Fruit fly (Drosophila melanogaster) whole organism, embryonic: ENCODE measurements around the gene CG9630.
A peak's percentile ranks its signal among the peaks of the same experiment; 100 is the strongest.

Source experiments
- Antp ChIP-seq: fragments of 200-800 bp; sonication (Bioruptor generic); optimal IDR thresholded peaks from 3 replicates; lab custom pipeline; 2016; ENCODE audit warnings: missing biosample characterization, missing genetic modification characterization
- BEAF-32 ChIP-seq: fragments of 200-800 bp; sonication (Bioruptor generic); optimal IDR thresholded peaks from 3 replicates; lab custom pipeline; 2017; ENCODE audit warnings: missing biosample characterization, missing genetic modification characterization, mild to moderate bottlenecking, moderate library complexity, missing genetic modification reagents
- Bgb ChIP-seq: fragments of 200-800 bp; sonication (Bioruptor generic); IDR thresholded peaks from 2 replicates; pipeline ENCODE4 v1.3.6; 2022; ENCODE audit warnings: missing biosample characterization, missing genetic modification characterization; ENCODE audit not compliant: partially characterized antibody
- Blimp-1 ChIP-seq: fragments of 200-800 bp; sonication (Bioruptor generic); optimal IDR thresholded peaks from 3 replicates; lab custom pipeline; 2018; ENCODE audit warnings: missing biosample characterization, missing genetic modification characterization, mild to moderate bottlenecking, moderate library complexity, missing genetic modification reagents
- CG13424 ChIP-seq: fragments of 200-800 bp; sonication (Bioruptor generic); optimal IDR thresholded peaks from 2 replicates; lab custom pipeline; 2019; ENCODE audit warnings: missing biosample characterization, mild to moderate bottlenecking, missing genetic modification characterization, moderate library complexity
- CG14667 ChIP-seq: fragments of 200-800 bp; sonication (Bioruptor generic); IDR thresholded peaks from 2 replicates; pipeline ENCODE4 v1.3.6; 2022; ENCODE audit warnings: missing biosample characterization, missing genetic modification characterization
- CG1603 ChIP-seq: fragments of 200-800 bp; sonication (Bioruptor generic); optimal IDR thresholded peaks from 2 replicates; lab custom pipeline; 2019; ENCODE audit warnings: missing biosample characterization, mild to moderate bottlenecking, missing genetic modification characterization, moderate library complexity
- CG16863 ChIP-seq: fragments of 200-800 bp; sonication (Bioruptor generic); optimal IDR thresholded peaks from 3 replicates; lab custom pipeline; 2016; ENCODE audit warnings: missing biosample characterization, missing genetic modification characterization
- CG18476 ChIP-seq: fragments of 200-800 bp; sonication (Bioruptor generic); optimal IDR thresholded peaks from 2 replicates; lab custom pipeline; 2016; ENCODE audit warnings: missing biosample characterization, mild to moderate bottlenecking, missing genetic modification characterization
- CG2116 ChIP-seq: fragments of 200-800 bp; sonication (Bioruptor generic); optimal IDR thresholded peaks from 3 replicates; lab custom pipeline; 2018; ENCODE audit warnings: missing biosample characterization, mild to moderate bottlenecking, missing genetic modification characterization
- CG31224 ChIP-seq: fragments of 200-800 bp; sonication (Bioruptor generic); IDR thresholded peaks from 2 replicates; pipeline ENCODE4 v1.3.6; 2022; ENCODE audit warnings: missing biosample characterization, missing genetic modification characterization
- CG31441 ChIP-seq: fragments of 200-800 bp; sonication (Bioruptor generic); IDR thresholded peaks from 2 replicates; pipeline ENCODE4 v1.3.6; 2022; ENCODE audit warnings: missing biosample characterization, missing genetic modification characterization
- CG6813 ChIP-seq: fragments of 200-800 bp; sonication (Bioruptor generic); optimal IDR thresholded peaks from 2 replicates; lab custom pipeline; 2017; ENCODE audit warnings: missing biosample characterization, missing genetic modification characterization, mild to moderate bottlenecking, moderate library complexity, missing genetic modification reagents
- CG7963 ChIP-seq: fragments of 200-800 bp; sonication (Bioruptor generic); IDR thresholded peaks from 3 replicates; pipeline ENCODE4 v1.3.6; 2022; ENCODE audit warnings: missing biosample characterization, missing genetic modification characterization; ENCODE audit not compliant: partially characterized antibody
- CG9797 ChIP-seq: fragments of 200-800 bp; sonication (Bioruptor generic); optimal IDR thresholded peaks from 3 replicates; lab custom pipeline; 2018; ENCODE audit warnings: missing biosample characterization, mild to moderate bottlenecking, missing genetic modification characterization
- Dip2 ChIP-seq: fragments of 200-800 bp; sonication (Bioruptor generic); IDR thresholded peaks from 2 replicates; pipeline ENCODE4 v1.3.6; 2022; ENCODE audit warnings: missing biosample characterization, missing genetic modification characterization
- Dll ChIP-seq: fragments of 200-800 bp; sonication (Bioruptor generic); IDR thresholded peaks from 4 replicates; pipeline ENCODE4 v1.3.6; 2022; ENCODE audit warnings: missing biosample characterization, missing genetic modification characterization; ENCODE audit not compliant: partially characterized antibody
- E2f2 ChIP-seq: fragments of 200-800 bp; sonication (Bioruptor generic); IDR thresholded peaks from 2 replicates; pipeline ENCODE4 v1.3.6; 2022; ENCODE audit warnings: missing biosample characterization, missing genetic modification characterization
- Fer1 ChIP-seq: fragments of 200-800 bp; sonication (Bioruptor generic); optimal IDR thresholded peaks from 2 replicates; lab custom pipeline; 2017; ENCODE audit warnings: missing biosample characterization, mild to moderate bottlenecking, missing genetic modification characterization
- HLH4C ChIP-seq: fragments of 200-800 bp; sonication (Bioruptor generic); IDR thresholded peaks from 3 replicates; pipeline ENCODE4 v1.3.6; 2022; ENCODE audit warnings: missing biosample characterization, missing genetic modification characterization; ENCODE audit not compliant: partially characterized antibody
- MBD-R2 ChIP-seq: fragments of 200-800 bp; sonication (Bioruptor generic); IDR thresholded peaks from 2 replicates; pipeline ENCODE4 v1.3.6; 2022; ENCODE audit warnings: missing biosample characterization, missing genetic modification characterization
- Mad ChIP-seq: fragments of 200-800 bp; sonication (Bioruptor generic); optimal IDR thresholded peaks from 2 replicates; lab custom pipeline; 2016; ENCODE audit warnings: missing biosample characterization, missing genetic modification characterization
- Med ChIP-seq: fragments of 200-800 bp; sonication (Bioruptor generic); peaks from one replicate; lab custom pipeline; 2016; ENCODE audit warnings: missing biosample characterization, missing genetic modification characterization, mild to moderate bottlenecking, inconsistent platforms, moderate library complexity
- Myb ChIP-seq: fragments of 200-800 bp; sonication (Bioruptor generic); optimal IDR thresholded peaks from 2 replicates; lab custom pipeline; 2016; ENCODE audit warnings: missing biosample characterization, missing genetic modification characterization
- Pdp1 ChIP-seq, 2 experiments: fragments of 200-800 bp; sonication (Bioruptor generic); optimal IDR thresholded peaks; 3 replicates each; lab custom pipeline; 2016; ENCODE audit warnings: missing biosample characterization in 2 of 2, missing genetic modification characterization in 2 of 2, mild to moderate bottlenecking in 1 of 2, moderate library complexity in 1 of 2
- Sin3A ChIP-seq: fragments of >200 bp; optimal IDR thresholded peaks from 2 replicates; lab custom pipeline; 2018
- Vsx1 ChIP-seq: fragments of 200-800 bp; sonication (Bioruptor generic); optimal IDR thresholded peaks from 2 replicates; lab custom pipeline; 2017; ENCODE audit warnings: missing biosample characterization, mild to moderate bottlenecking, missing genetic modification characterization, missing genetic modification reagents
- caup ChIP-seq: fragments of 200-800 bp; sonication (Bioruptor generic); optimal IDR thresholded peaks from 3 replicates; lab custom pipeline; 2017; ENCODE audit warnings: missing biosample characterization, mild to moderate bottlenecking, missing genetic modification characterization, moderate library complexity; ENCODE audit not compliant: severe bottlenecking
- chif ChIP-seq, 2 experiments: fragments of 200-800 bp; sonication (Bioruptor generic); optimal IDR thresholded peaks; 3 replicates each; lab custom pipeline; 2016; ENCODE audit warnings: missing biosample characterization in 2 of 2, missing genetic modification characterization in 2 of 2
- corto ChIP-seq: fragments of 200-800 bp; sonication (Bioruptor generic); optimal IDR thresholded peaks from 2 replicates; lab custom pipeline; 2016; ENCODE audit warnings: missing biosample characterization, mild to moderate bottlenecking, missing genetic modification characterization, moderate library complexity
- fd96Cb ChIP-seq: fragments of 200-800 bp; sonication (Bioruptor generic); optimal IDR thresholded peaks from 2 replicates; lab custom pipeline; 2018; ENCODE audit warnings: missing biosample characterization, mild to moderate bottlenecking, missing genetic modification characterization, moderate library complexity
- gcm ChIP-seq: fragments of 200-800 bp; sonication (Bioruptor generic); optimal IDR thresholded peaks from 2 replicates; lab custom pipeline; 2019; ENCODE audit warnings: missing biosample characterization, mild to moderate bottlenecking, missing genetic modification characterization, moderate library complexity
- hbn ChIP-seq: fragments of 200-800 bp; sonication (Bioruptor generic); IDR thresholded peaks from 2 replicates; pipeline ENCODE4 v1.3.6; 2022; ENCODE audit warnings: missing biosample characterization, missing genetic modification characterization; ENCODE audit not compliant: partially characterized antibody
- hth ChIP-seq: fragments of >200 bp; optimal IDR thresholded peaks from 2 replicates; lab custom pipeline; 2017; ENCODE audit warnings: inconsistent platforms
- klu ChIP-seq: fragments of 200-800 bp; sonication (Bioruptor generic); IDR thresholded peaks from 2 replicates; pipeline ENCODE4 v1.3.6; 2022; ENCODE audit warnings: missing biosample characterization, missing genetic modification characterization
- nmo ChIP-seq: fragments of 200-800 bp; sonication (Bioruptor generic); optimal IDR thresholded peaks from 2 replicates; lab custom pipeline; 2018; ENCODE audit warnings: missing biosample characterization, mild to moderate bottlenecking, missing genetic modification characterization, moderate library complexity
- org-1 ChIP-seq: fragments of 200-800 bp; sonication (Bioruptor generic); optimal IDR thresholded peaks from 2 replicates; lab custom pipeline; 2017; ENCODE audit warnings: missing biosample characterization, missing genetic modification characterization
- otp ChIP-seq: fragments of 200-800 bp; sonication (Bioruptor generic); IDR thresholded peaks from 3 replicates; pipeline ENCODE4, ENCODE4 v1.3.6; 2022; ENCODE audit warnings: missing biosample characterization, missing genetic modification characterization
- pfk ChIP-seq: fragments of 200-800 bp; sonication (Bioruptor generic); optimal IDR thresholded peaks from 2 replicates; lab custom pipeline; 2018; ENCODE audit warnings: missing biosample characterization, mild to moderate bottlenecking, missing genetic modification characterization, moderate library complexity
- sens ChIP-seq: fragments of 200-800 bp; sonication (Bioruptor generic); peaks from one replicate; lab custom pipeline; 2016; ENCODE audit warnings: missing biosample characterization, missing genetic modification characterization
- sr ChIP-seq: fragments of 200-800 bp; sonication (Bioruptor generic); IDR thresholded peaks from 3 replicates; pipeline ENCODE4 v1.3.6; 2022; ENCODE audit warnings: missing biosample characterization, missing genetic modification characterization
- trem ChIP-seq: fragments of 200-800 bp; optimal IDR thresholded peaks from 3 replicates; lab custom pipeline; 2019; ENCODE audit warnings: missing biosample characterization, mild to moderate bottlenecking, missing genetic modification characterization, moderate library complexity
- wek ChIP-seq: fragments of 200-800 bp; sonication (Bioruptor generic); optimal IDR thresholded peaks from 3 replicates; lab custom pipeline; 2018; ENCODE audit warnings: missing biosample characterization, mild to moderate bottlenecking, missing genetic modification characterization, moderate library complexity
- zen ChIP-seq: fragments of 200-800 bp; sonication (Bioruptor generic); optimal IDR thresholded peaks from 3 replicates; lab custom pipeline; 2018; ENCODE audit warnings: missing biosample characterization, mild to moderate bottlenecking, missing genetic modification characterization, moderate library complexity

Gene CG9630

dm6 chr3R:8313038-8313437 lies 43.3 kb upstream of the CG9630 start, which contains the start of gene CG7483 (continued):
- TF ChIP-seq MBD-R2 (GFP tag; lab: Robert Waterston, UW) (peak; percentile 62), Fer1 (GFP tag; lab: Kevin White, UChicago) (peak; percentile 26), CG7963 (GFP tag; lab: Robert Waterston, UW) (peak; percentile 71), Mad (GFP tag; lab: Kevin White, UChicago) (no peak), Myb (GFP tag; lab: Kevin White, UChicago) (peak; percentile 4), Bgb (GFP tag; lab: Robert Waterston, UW) (peak; percentile 86), Med (GFP tag; lab: Kevin White, UChicago) (peak; percentile 64), Vsx1 (GFP tag; lab: Kevin White, UChicago) (no peak), Dll (GFP tag; lab: Robert Waterston, UW) (peak; percentile 89), hbn (GFP tag; lab: Robert Waterston, UW) (peak; percentile 87), sr (GFP tag; lab: Robert Waterston, UW) (no peak), HLH4C (GFP tag; lab: Robert Waterston, UW) (peak; percentile 82), nmo (GFP tag; lab: Kevin White, UChicago) (peak; percentile 22), trem (tag; lab: Kevin White, UChicago) (peak; percentile 58), klu (GFP tag; lab: Robert Waterston, UW) (no peak), corto (GFP tag; lab: Kevin White, UChicago) (no peak), CG14667 (no peak), CG31441 (GFP tag; lab: Robert Waterston, UW) (0 out of 2 replicates have a peak, but pooled peaks have one; percentile 18), Dip2 (GFP tag; lab: Robert Waterston, UW) (no peak), Sin3A (lab: Kevin White, UChicago) (peak; percentile 34)
- TF ChIP-seq, all 482 proteins: peak for 78

dm6 chr3R:8312037-8312436 lies 42.3 kb upstream of the CG9630 start, which contains the start of the genes CG11694 and CG11698:
Gene CG11694 (minus strand): TSS chr3R:8312137.
Gene CG11698 (plus strand): TSS chr3R:8312188.
- no peak for TF ChIP-seq CG18476 (GFP tag; lab: Kevin White, UChicago)
- peak; percentile 52 for TF ChIP-seq sens (GFP tag; lab: Kevin White, UChicago)
- no peak for TF ChIP-seq hth

- peak; percentile 1 for TF ChIP-seq Med (GFP tag; lab: Kevin White, UChicago)
- TF ChIP-seq caup (GFP tag; lab: Kevin White, UChicago) = no peak
Observed at dm6 chr3R:8310678-8311077, 41.0 kb upstream of the CG9630 start, which contains the start of gene CG11693. Gene CG11693 (minus strand): TSS chr3R:8310778.

- TF ChIP-seq Sin3A (lab: Kevin White, UChicago) (peak; percentile 26), CG6813 (GFP tag; lab: Kevin White, UChicago) (peak; percentile 67), CG1603 (tag; lab: Kevin White, UChicago) (peak; percentile 82), org-1 (GFP tag; lab: Kevin White, UChicago) (peak; percentile 29), Blimp-1 (GFP tag; lab: Kevin White, UChicago) (peak; percentile 67), wek (GFP tag; lab: Kevin White, UChicago) (peak; percentile 57), fd96Cb (peak; percentile 3), Antp (GFP tag; lab: Kevin White, UChicago) (no peak), CG9797 (GFP tag; lab: Kevin White, UChicago) (peak; percentile 74), pfk (GFP tag; lab: Kevin White, UChicago) (no peak), zen (tag; lab: Kevin White, UChicago) (peak; percentile 6), gcm (GFP tag; lab: Kevin White, UChicago) (peak; percentile 57), CG16863 (GFP tag; lab: Kevin White, UChicago) (peak; percentile 2), nmo (GFP tag; lab: Kevin White, UChicago) (peak; percentile 55), Pdp1 (GFP tag; optimal IDR thresholded peaks at IDR 0.05; lab: Kevin White, UChicago) (peak in 1 of 2 experiments; percentile 76), BEAF-32 (peak; percentile 60), MBD-R2 (GFP tag; lab: Robert Waterston, UW) (peak; percentile 76), CG2116 (peak; percentile 55), CG13424 (tag; lab: Kevin White, UChicago) (peak; percentile 4), E2f2 (peak; percentile 98), chif (GFP tag; optimal IDR thresholded peaks at IDR 0.05; lab: Kevin White, UChicago) (peak in 1 of 2 experiments; percentile 14), otp (GFP tag; lab: Robert Waterston, UW) (peak; percentile 29; the same call in 1 of the 3 replicates), CG31224 (GFP tag; lab: Robert Waterston, UW) (no peak)
Observed at dm6 chr3R:8308515-8308959, 38.8 kb upstream of the CG9630 start, which contains the start of gene tex. Gene tex (minus strand): TSS chr3R:8308645.
